Fruit fly (Drosophila melanogaster) whole organism, prepupa: ENCODE results near the gene CG18666.

ENCODE experiments used
- CG10631 ChIP-seq: fragments of 200-800 bp; sonication (Bioruptor generic); optimal IDR thresholded peaks from 2 replicates; lab custom pipeline; 2016; ENCODE audit warnings: missing biosample characterization, missing genetic modification characterization
- CG10669 ChIP-seq: fragments of 200-800 bp; sonication (Bioruptor generic); optimal IDR thresholded peaks from 3 replicates; lab custom pipeline; 2018; ENCODE audit warnings: missing biosample characterization, mild to moderate bottlenecking, missing genetic modification characterization, moderate library complexity
- CG11762 ChIP-seq: fragments of 200-800 bp; sonication (Bioruptor generic); optimal IDR thresholded peaks from 3 replicates; lab custom pipeline; 2016; ENCODE audit warnings: missing biosample characterization, missing genetic modification characterization; ENCODE audit not compliant: insufficient read depth
- CG11902 ChIP-seq: fragments of 200-800 bp; sonication (Bioruptor generic); optimal IDR thresholded peaks from 3 replicates; lab custom pipeline; 2016; ENCODE audit warnings: missing biosample characterization, missing genetic modification characterization
- CG15336 ChIP-seq: fragments of 200-800 bp; sonication (Bioruptor generic); IDR thresholded peaks from 2 replicates; pipeline ENCODE4 v1.3.6; 2022; ENCODE audit warnings: missing biosample characterization, missing genetic modification characterization
- CG1621 ChIP-seq: fragments of 200-800 bp; sonication (Bioruptor generic); optimal IDR thresholded peaks from 3 replicates; lab custom pipeline; 2018; ENCODE audit warnings: missing biosample characterization, mild to moderate bottlenecking, missing genetic modification characterization
- CG16779 ChIP-seq: fragments of 200-800 bp; sonication (Bioruptor generic); optimal IDR thresholded peaks from 3 replicates; lab custom pipeline; 2017; ENCODE audit warnings: missing biosample characterization, mild to moderate bottlenecking, missing genetic modification characterization
- CG32006 ChIP-seq: fragments of 200-800 bp; sonication (Bioruptor generic); optimal IDR thresholded peaks from 3 replicates; lab custom pipeline; 2017; ENCODE audit warnings: missing biosample characterization, mild to moderate bottlenecking, missing genetic modification characterization
- CG34406 ChIP-seq: fragments of 200-800 bp; sonication (Bioruptor generic); optimal IDR thresholded peaks from 3 replicates; lab custom pipeline; 2016; ENCODE audit warnings: missing biosample characterization, missing genetic modification characterization
- CG6163 ChIP-seq: fragments of 200-800 bp; sonication (Bioruptor generic); IDR thresholded peaks from 3 replicates; pipeline ENCODE4 v1.3.6; 2022; ENCODE audit warnings: missing biosample characterization, missing genetic modification characterization
- CG6276 ChIP-seq: fragments of 200-800 bp; sonication (Bioruptor generic); optimal IDR thresholded peaks from 2 replicates; lab custom pipeline; 2017; ENCODE audit warnings: missing biosample characterization, mild to moderate bottlenecking, missing genetic modification characterization
- CG6792 ChIP-seq: fragments of 200-800 bp; sonication (Bioruptor generic); optimal IDR thresholded peaks from 3 replicates; lab custom pipeline; 2016; ENCODE audit warnings: missing biosample characterization, missing genetic modification characterization
- CG6854 ChIP-seq: fragments of 200-800 bp; sonication (Bioruptor generic); optimal IDR thresholded peaks from 2 replicates; lab custom pipeline; 2017; ENCODE audit warnings: missing biosample characterization, mild to moderate bottlenecking, missing genetic modification characterization
- CG7368 ChIP-seq: fragments of 200-800 bp; sonication (Bioruptor generic); optimal IDR thresholded peaks from 3 replicates; lab custom pipeline; 2016; ENCODE audit warnings: missing biosample characterization, missing genetic modification characterization
- CG8119 ChIP-seq: fragments of 200-800 bp; sonication (Bioruptor generic); IDR thresholded peaks from 3 replicates; pipeline ENCODE4 v1.3.6; 2022; ENCODE audit warnings: missing biosample characterization, missing genetic modification characterization
- CG8319 ChIP-seq: fragments of 200-800 bp; sonication (Bioruptor generic); optimal IDR thresholded peaks from 3 replicates; lab custom pipeline; 2016; ENCODE audit warnings: missing biosample characterization, missing genetic modification characterization
- CG8632 ChIP-seq: fragments of 200-800 bp; sonication (Bioruptor generic); optimal IDR thresholded peaks from 3 replicates; lab custom pipeline; 2016; ENCODE audit warnings: missing biosample characterization, missing genetic modification characterization
- Eip75B ChIP-seq: fragments of 200-800 bp; sonication (Bioruptor generic); optimal IDR thresholded peaks from 3 replicates; lab custom pipeline; 2016; ENCODE audit warnings: missing biosample characterization, missing genetic modification characterization
- Eip78C ChIP-seq: fragments of 200-800 bp; sonication (Bioruptor generic); peaks from one replicate; lab custom pipeline; 2016; ENCODE audit warnings: missing biosample characterization, missing genetic modification characterization
- Eip93F ChIP-seq: fragments of 200-800 bp; sonication (Bioruptor generic); optimal IDR thresholded peaks from 2 replicates; lab custom pipeline; 2016; ENCODE audit warnings: missing biosample characterization, mild to moderate bottlenecking, missing genetic modification characterization
- Ets21C ChIP-seq: fragments of 200-800 bp; sonication (Bioruptor generic); optimal IDR thresholded peaks from 3 replicates; lab custom pipeline; 2016; ENCODE audit warnings: missing biosample characterization, missing genetic modification characterization
- Ets96B ChIP-seq: fragments of 200-800 bp; optimal IDR thresholded peaks from 2 replicates; lab custom pipeline; 2019; ENCODE audit warnings: missing biosample characterization, mild to moderate bottlenecking, missing genetic modification characterization, moderate library complexity
- Hr38 ChIP-seq: sonication (Bioruptor generic); optimal IDR thresholded peaks from 2 replicates; lab custom pipeline; 2016; ENCODE audit warnings: missing biosample characterization, missing genetic modification characterization
- Hr39 ChIP-seq: fragments of 200-800 bp; sonication (Bioruptor generic); optimal IDR thresholded peaks from 2 replicates; lab custom pipeline; 2016; ENCODE audit warnings: missing biosample characterization, missing genetic modification characterization
- Hr4 ChIP-seq: fragments of 200-800 bp; sonication (Bioruptor generic); optimal IDR thresholded peaks from 3 replicates; lab custom pipeline; 2016; ENCODE audit warnings: missing biosample characterization, missing genetic modification characterization
- Lpt ChIP-seq: fragments of 200-800 bp; sonication (Bioruptor generic); optimal IDR thresholded peaks from 3 replicates; lab custom pipeline; 2016; ENCODE audit warnings: missing biosample characterization, missing genetic modification characterization
- Met ChIP-seq: fragments of 200-800 bp; sonication (Bioruptor generic); optimal IDR thresholded peaks from 3 replicates; lab custom pipeline; 2016; ENCODE audit warnings: missing biosample characterization, missing genetic modification characterization
- OdsH ChIP-seq: fragments of 200-800 bp; sonication (Bioruptor generic); optimal IDR thresholded peaks from 3 replicates; lab custom pipeline; 2016; ENCODE audit warnings: missing biosample characterization, missing genetic modification characterization
- Sox102F ChIP-seq: fragments of 200-800 bp; sonication (Bioruptor generic); optimal IDR thresholded peaks from 2 replicates; lab custom pipeline; 2016; ENCODE audit warnings: missing biosample characterization, mild to moderate bottlenecking, missing genetic modification characterization
- Sox14 ChIP-seq: fragments of 200-800 bp; sonication (Bioruptor generic); optimal IDR thresholded peaks from 3 replicates; lab custom pipeline; 2016; ENCODE audit warnings: missing biosample characterization, missing genetic modification characterization
- achi ChIP-seq: fragments of 200-800 bp; sonication (Bioruptor generic); optimal IDR thresholded peaks from 3 replicates; lab custom pipeline; 2016; ENCODE audit warnings: missing biosample characterization, missing genetic modification characterization
- acj6 ChIP-seq: fragments of 200-800 bp; sonication (Bioruptor generic); optimal IDR thresholded peaks from 3 replicates; lab custom pipeline; 2016; ENCODE audit warnings: missing biosample characterization, missing genetic modification characterization
- dac ChIP-seq: fragments of 200-800 bp; sonication (Bioruptor generic); optimal IDR thresholded peaks from 2 replicates; lab custom pipeline; 2017; ENCODE audit warnings: missing biosample characterization, mild to moderate bottlenecking, missing genetic modification characterization
- dsx ChIP-seq: fragments of 200-800 bp; optimal IDR thresholded peaks from 3 replicates; lab custom pipeline; 2019; ENCODE audit warnings: missing biosample characterization, mild to moderate bottlenecking, missing genetic modification characterization, moderate library complexity; ENCODE audit not compliant: poor library complexity, severe bottlenecking
- eg ChIP-seq: fragments of 200-800 bp; sonication (Bioruptor generic); IDR thresholded peaks from 3 replicates; pipeline ENCODE4 v1.3.6; 2022; ENCODE audit warnings: missing biosample characterization, missing genetic modification characterization
- esn ChIP-seq: fragments of 200-800 bp; sonication (Bioruptor generic); optimal IDR thresholded peaks from 2 replicates; lab custom pipeline; 2016; ENCODE audit warnings: missing biosample characterization, mild to moderate bottlenecking, missing genetic modification characterization, moderate library complexity
- fd59A ChIP-seq: fragments of 200-800 bp; sonication (Bioruptor generic); optimal IDR thresholded peaks from 2 replicates; lab custom pipeline; 2017; ENCODE audit warnings: missing biosample characterization, mild to moderate bottlenecking, missing genetic modification characterization, missing genetic modification reagents
- fd85E ChIP-seq: fragments of 200-800 bp; sonication (Bioruptor generic); optimal IDR thresholded peaks from 3 replicates; lab custom pipeline; 2016; ENCODE audit warnings: missing biosample characterization, missing genetic modification characterization
- fkh ChIP-seq: fragments of 200-800 bp; sonication (Bioruptor generic); optimal IDR thresholded peaks from 3 replicates; lab custom pipeline; 2017; ENCODE audit warnings: missing biosample characterization, mild to moderate bottlenecking, missing genetic modification characterization, moderate library complexity
- net ChIP-seq: fragments of 200-800 bp; sonication (Bioruptor generic); optimal IDR thresholded peaks from 3 replicates; lab custom pipeline; 2016; ENCODE audit warnings: missing biosample characterization, missing genetic modification characterization
- pdm3 ChIP-seq: fragments of 200-800 bp; sonication (Bioruptor generic); optimal IDR thresholded peaks from 3 replicates; lab custom pipeline; 2016; ENCODE audit warnings: missing biosample characterization, missing genetic modification characterization
- salr ChIP-seq, 2 experiments: fragments of 200-800 bp; sonication (Bioruptor generic); optimal IDR thresholded peaks; 3 replicates each; lab custom pipeline; 2016 to 2018; ENCODE audit warnings: missing biosample characterization in 2 of 2, missing genetic modification characterization in 2 of 2, mild to moderate bottlenecking in 1 of 2
- spab ChIP-seq: fragments of 200-800 bp; sonication (Bioruptor generic); optimal IDR thresholded peaks from 2 replicates; lab custom pipeline; 2017; ENCODE audit warnings: missing biosample characterization, mild to moderate bottlenecking, missing genetic modification characterization, missing genetic modification reagents
- ss ChIP-seq, 2 experiments: fragments of 200-800 bp; sonication (Bioruptor generic); optimal IDR thresholded peaks; 2 replicates in 1 of 2; 3 replicates in 1 of 2; lab custom pipeline; 2017 to 2018; ENCODE audit warnings: mild to moderate bottlenecking in 2 of 2, missing biosample characterization in 2 of 2, missing genetic modification characterization in 2 of 2, moderate library complexity in 1 of 2
- svp ChIP-seq: fragments of 200-800 bp; sonication (Bioruptor generic); peaks from one replicate; lab custom pipeline; 2016; ENCODE audit warnings: missing biosample characterization, missing genetic modification characterization
- topi ChIP-seq: fragments of 200-800 bp; sonication (Bioruptor generic); optimal IDR thresholded peaks from 3 replicates; lab custom pipeline; 2016; ENCODE audit warnings: missing biosample characterization, missing genetic modification characterization
- vri ChIP-seq: fragments of 200-800 bp; sonication (Bioruptor generic); optimal IDR thresholded peaks from 3 replicates; lab custom pipeline; 2016; ENCODE audit warnings: missing biosample characterization, mild to moderate bottlenecking, missing genetic modification characterization

Gene CG18666

dm6 chr2L:11045467-11045914, 10.9 kb downstream of the CG18666 start:
- TF ChIP-seq vri (GFP tag; lab: Kevin White, UChicago) (peak; percentile 35), svp (GFP tag; lab: Kevin White, UChicago) (peak; percentile 66), Eip75B (GFP tag; lab: Kevin White, UChicago) (peak; percentile 5), Eip93F (no peak)

- TF ChIP-seq salr (GFP tag; optimal IDR thresholded peaks at IDR 0.05; lab: Kevin White, UChicago) (no peak), CG10669 (GFP tag; lab: Kevin White, UChicago) (no peak), Eip93F (peak; percentile 29), vri (GFP tag; lab: Kevin White, UChicago) (peak; percentile 61), Sox14 (GFP tag; lab: Kevin White, UChicago) (peak; percentile 1), CG8632 (GFP tag; lab: Kevin White, UChicago) (no peak), CG7368 (GFP tag; lab: Kevin White, UChicago) (no peak), Sox102F (GFP tag; lab: Kevin White, UChicago) (peak; percentile 3), topi (GFP tag; lab: Kevin White, UChicago) (peak; percentile 20), Met (GFP tag; lab: Kevin White, UChicago) (peak; percentile 19), fkh (peak; percentile 51), CG8319 (GFP tag; lab: Kevin White, UChicago) (no peak)
Measured at dm6 chr2L:11046051-11046450, 11.5 kb downstream of the CG18666 start.

dm6 chr2L:11048307-11048706, 13.7 kb downstream of the CG18666 start:
- TF ChIP-seq Lpt (GFP tag; lab: Kevin White, UChicago), result no peak
- no peak for TF ChIP-seq OdsH (GFP tag; lab: Kevin White, UChicago)
- TF ChIP-seq svp (GFP tag; lab: Kevin White, UChicago), result no peak
- TF ChIP-seq Ets96B (tag; lab: Kevin White, UChicago), result peak; percentile 58
- TF ChIP-seq fd85E, result no peak
- peak; percentile 0 for TF ChIP-seq Hr4 (GFP tag; lab: Kevin White, UChicago)
- TF ChIP-seq CG6276 (GFP tag; lab: Kevin White, UChicago), result no peak
- TF ChIP-seq CG6854, result no peak
- TF ChIP-seq net (GFP tag; lab: Kevin White, UChicago), result no peak
- no peak for TF ChIP-seq Sox102F (GFP tag; lab: Kevin White, UChicago)
- TF ChIP-seq vri (GFP tag; lab: Kevin White, UChicago), result no peak
- TF ChIP-seq CG32006 (GFP tag; lab: Kevin White, UChicago), result no peak
- TF ChIP-seq spab, result peak; percentile 33
- TF ChIP-seq CG15336 (GFP tag; lab: Robert Waterston, UW), result no peak
- TF ChIP-seq CG11762 (GFP tag; lab: Kevin White, UChicago), result no peak
- peak; percentile 13 for TF ChIP-seq achi (GFP tag; lab: Kevin White, UChicago)
- TF ChIP-seq pdm3 (GFP tag; lab: Kevin White, UChicago), result no peak
- 0 out of 3 replicates have a peak, but pooled peaks have one; percentile 30 for TF ChIP-seq CG6163 (GFP tag; lab: Robert Waterston, UW)
- no peak for TF ChIP-seq Eip93F
- no peak for TF ChIP-seq CG16779 (tag; lab: Kevin White, UChicago)
- TF ChIP-seq ss (GFP tag; optimal IDR thresholded peaks at IDR 0.05; lab: Kevin White, UChicago), result peak; percentile 13 to 27
- TF ChIP-seq dsx, result peak; percentile 57
- no peak for TF ChIP-seq Sox14 (GFP tag; lab: Kevin White, UChicago)
- TF ChIP-seq Eip78C (GFP tag; lab: Kevin White, UChicago), result peak; percentile 83
- no peak for TF ChIP-seq CG1621 (tag; lab: Kevin White, UChicago)
- no peak for TF ChIP-seq CG34406 (GFP tag; lab: Kevin White, UChicago)
- TF ChIP-seq Ets21C, result no peak
- no peak for TF ChIP-seq fd59A (GFP tag; lab: Kevin White, UChicago)
- peak; percentile 34 for TF ChIP-seq CG10631 (GFP tag; lab: Kevin White, UChicago)
- no peak for TF ChIP-seq CG7368 (GFP tag; lab: Kevin White, UChicago)
- TF ChIP-seq CG8632 (GFP tag; lab: Kevin White, UChicago), result no peak
- no peak for TF ChIP-seq CG8119
- TF ChIP-seq Hr38, result no peak
- no peak for TF ChIP-seq CG6792 (GFP tag; lab: Kevin White, UChicago)
- no peak for TF ChIP-seq esn (GFP tag; lab: Kevin White, UChicago)
- no peak for TF ChIP-seq Hr39 (GFP tag; lab: Kevin White, UChicago)
- no peak for TF ChIP-seq acj6 (GFP tag; lab: Kevin White, UChicago)
- TF ChIP-seq eg (GFP tag; lab: Robert Waterston, UW), result no peak
- TF ChIP-seq CG10669 (GFP tag; lab: Kevin White, UChicago), result peak; percentile 49
- TF ChIP-seq dac (GFP tag; lab: Kevin White, UChicago), result no peak
- no peak for TF ChIP-seq topi (GFP tag; lab: Kevin White, UChicago)
- TF ChIP-seq CG11902 (GFP tag; lab: Kevin White, UChicago), result no peak
